Worm (Caenorhabditis elegans) whole organism, late embryonic: ENCODE data around the gene srw-24.

Experiments used
- K09A11.1 ChIP-seq: sonication (generic microtip); optimal IDR thresholded peaks from 2 replicates; lab custom pipeline; 2017; ENCODE audit warnings: antibody characterized with exemption, mild to moderate bottlenecking, missing genetic modification characterization, missing compliant biosample characterization; ENCODE audit not compliant: insufficient read depth
- ceh-30 ChIP-seq: fragments of 150-350 bp; optimal IDR thresholded peaks from 2 replicates; lab custom pipeline; 2014; ENCODE audit warnings: missing biosample characterization, missing genetic modification characterization
- ceh-34 ChIP-seq: sonication (generic microtip); optimal IDR thresholded peaks from 2 replicates; lab custom pipeline; 2016; ENCODE audit warnings: mild to moderate bottlenecking, missing genetic modification characterization, missing compliant biosample characterization
- dve-1 ChIP-seq: sonication (generic microtip); optimal IDR thresholded peaks from 2 replicates; lab custom pipeline; 2017; ENCODE audit warnings: antibody characterized with exemption, mild to moderate bottlenecking, missing genetic modification characterization, missing compliant biosample characterization
- elt-2 ChIP-seq: sonication (generic microtip); optimal IDR thresholded peaks from 2 replicates; lab custom pipeline; 2016; ENCODE audit warnings: missing genetic modification reagents, missing genetic modification characterization, missing compliant biosample characterization
- ets-4 ChIP-seq: sonication (generic microtip); optimal IDR thresholded peaks from 2 replicates; lab custom pipeline; 2016; ENCODE audit warnings: missing genetic modification characterization, missing compliant biosample characterization
- hlh-13 ChIP-seq: fragments of 200-800 bp; sonication (Bioruptor generic); optimal IDR thresholded peaks from 2 replicates; lab custom pipeline; 2018; ENCODE audit warnings: mild to moderate bottlenecking, missing genetic modification characterization, missing compliant biosample characterization
- lin-11 ChIP-seq: fragments of 200-800 bp; sonication (Bioruptor generic); optimal IDR thresholded peaks from 2 replicates; lab custom pipeline; 2018; ENCODE audit warnings: mild to moderate bottlenecking, missing genetic modification characterization, missing compliant biosample characterization
- nfya-1 ChIP-seq: sonication (generic microtip); optimal IDR thresholded peaks from 2 replicates; lab custom pipeline; 2017; ENCODE audit warnings: missing genetic modification characterization, mild to moderate bottlenecking, missing compliant biosample characterization, antibody characterized with exemption, moderate library complexity
- pax-1 ChIP-seq: fragments of 150-350 bp; optimal IDR thresholded peaks from 2 replicates; lab custom pipeline; 2014; ENCODE audit warnings: missing biosample characterization, missing genetic modification characterization
- unc-3 ChIP-seq, 2 experiments: fragments of 200-800 bp in 1 of 2; sonication (Bioruptor generic) in 1 of 2; sonication (generic microtip) in 1 of 2; conservative IDR thresholded peaks in 1 of 2; optimal IDR thresholded peaks in 1 of 2; 2 replicates each; pipeline versions ENCODE4 v1.3.6 to Lab custom; 2016 to 2022; ENCODE audit warnings: missing compliant biosample characterization in 2 of 2, missing genetic modification characterization in 2 of 2, missing genetic modification reagents in 1 of 2
- ztf-16 ChIP-seq: sonication (generic microtip); optimal IDR thresholded peaks from 2 replicates; lab custom pipeline; 2017; ENCODE audit warnings: missing genetic modification characterization, missing compliant biosample characterization

DNA sequence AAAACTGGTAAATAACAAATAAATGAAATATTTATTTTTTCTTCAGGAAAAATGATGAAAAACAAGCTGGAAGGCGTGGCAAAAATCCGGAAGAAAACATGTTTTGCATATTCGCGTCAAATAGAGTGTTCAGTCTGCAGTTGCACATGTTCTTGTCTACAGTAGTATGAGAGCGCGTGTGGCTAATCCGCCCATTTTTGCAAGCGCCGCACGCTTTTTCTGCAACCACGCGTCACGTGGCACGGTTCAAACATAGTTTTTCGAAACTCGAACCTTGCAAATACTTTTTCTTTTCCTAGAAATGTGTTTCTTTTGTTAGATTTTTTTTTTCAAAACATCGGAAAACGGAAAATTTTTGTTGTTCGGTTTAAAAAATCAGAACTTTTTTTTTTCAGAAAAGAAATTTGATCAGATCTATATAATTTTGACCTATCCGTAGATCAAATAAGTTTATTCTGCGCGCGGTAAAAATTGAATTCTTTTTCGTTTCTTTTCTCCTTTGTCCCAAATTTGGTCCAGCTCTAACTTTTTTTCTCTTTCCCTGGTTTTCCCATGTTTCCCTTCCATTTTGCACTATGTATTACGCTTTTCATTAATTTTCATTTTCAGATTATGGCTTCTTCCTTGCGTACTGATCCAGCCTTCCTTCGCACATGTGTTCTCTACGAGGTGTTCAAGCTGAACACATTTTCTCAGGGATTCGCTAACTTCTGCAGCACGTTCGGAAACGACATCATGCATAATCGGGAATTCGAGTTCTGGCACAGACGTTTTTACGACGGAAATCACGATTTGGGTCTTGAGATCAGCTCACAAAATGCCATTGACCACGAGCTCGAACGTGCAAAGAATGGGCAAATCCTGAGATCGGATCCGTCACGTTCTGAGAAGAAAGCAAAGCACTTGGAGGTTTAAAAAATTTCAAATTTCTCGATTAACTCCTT, 39.4 kb upstream of the srw-24 start, which contains the start of gene Y75B12B.1:
- no peak for TF ChIP-seq nfya-1
- TF ChIP-seq dve-1 (tag; lab: Kevin White, UChicago): no peak
- TF ChIP-seq lin-11: no peak
- no peak for TF ChIP-seq ztf-16 (tag; lab: Kevin White, UChicago)
- TF ChIP-seq pax-1: no peak
- no peak for TF ChIP-seq ets-4 (tag; lab: Kevin White, UChicago)
- TF ChIP-seq ceh-34: no peak
- no peak for TF ChIP-seq unc-3 (GFP tag; conservative IDR thresholded peaks at IDR 0.05; lab: Robert Waterston, UW)
- no peak for TF ChIP-seq unc-3 (tag; optimal IDR thresholded peaks at IDR 0.05; lab: Kevin White, UChicago)
- TF ChIP-seq hlh-13 (GFP tag; lab: Kevin White, UChicago): no peak
- TF ChIP-seq ceh-30 (tag; lab: Kevin White, UChicago): no peak
- no peak for TF ChIP-seq K09A11.1 (tag; lab: Kevin White, UChicago)
- TF ChIP-seq elt-2: no peak
